Fruit fly (Drosophila melanogaster) whole organism, embryonic: ENCODE results near the gene CG8420.

Experiments used
- CG12744 ChIP-seq: fragments of 200-800 bp; sonication (Bioruptor generic); optimal IDR thresholded peaks from 2 replicates; lab custom pipeline; 2016; ENCODE audit warnings: missing biosample characterization, missing genetic modification characterization
- CG15073 ChIP-seq: fragments of 200-800 bp; sonication (Bioruptor generic); optimal IDR thresholded peaks from 2 replicates; lab custom pipeline; 2016; ENCODE audit warnings: missing biosample characterization, missing genetic modification characterization
- CG31224 ChIP-seq: fragments of 200-800 bp; sonication (Bioruptor generic); IDR thresholded peaks from 2 replicates; pipeline ENCODE4 v1.3.6; 2022; ENCODE audit warnings: missing biosample characterization, missing genetic modification characterization
- CG7839 ChIP-seq: fragments of 200-800 bp; sonication (Bioruptor generic); optimal IDR thresholded peaks from 3 replicates; lab custom pipeline; 2018; ENCODE audit warnings: missing biosample characterization, mild to moderate bottlenecking, missing genetic modification characterization, moderate library complexity
- CG8281 ChIP-seq: fragments of 200-800 bp; sonication (Bioruptor generic); optimal IDR thresholded peaks from 2 replicates; lab custom pipeline; 2018; ENCODE audit warnings: missing biosample characterization, mild to moderate bottlenecking, missing genetic modification characterization, moderate library complexity
- Oli ChIP-seq: fragments of 200-800 bp; sonication (Bioruptor generic); optimal IDR thresholded peaks from 2 replicates; lab custom pipeline; 2018; ENCODE audit warnings: missing biosample characterization, mild to moderate bottlenecking, missing genetic modification characterization, moderate library complexity
- fd96Cb ChIP-seq: fragments of 200-800 bp; sonication (Bioruptor generic); optimal IDR thresholded peaks from 2 replicates; lab custom pipeline; 2018; ENCODE audit warnings: missing biosample characterization, mild to moderate bottlenecking, missing genetic modification characterization, moderate library complexity
- otp ChIP-seq: fragments of 200-800 bp; sonication (Bioruptor generic); IDR thresholded peaks from 3 replicates; pipeline ENCODE4, ENCODE4 v1.3.6; 2022; ENCODE audit warnings: missing biosample characterization, missing genetic modification characterization

- TF ChIP-seq otp (GFP tag; lab: Robert Waterston, UW), result no peak
- TF ChIP-seq CG31224, result no peak
- no peak for TF ChIP-seq CG8281
- no peak for TF ChIP-seq fd96Cb (tag; lab: Kevin White, UChicago)
- TF ChIP-seq CG15073 (GFP tag; lab: Kevin White, UChicago), result no peak
- TF ChIP-seq CG12744 (GFP tag; lab: Kevin White, UChicago), result no peak
- TF ChIP-seq CG7839 (tag; lab: Kevin White, UChicago), result no peak
- TF ChIP-seq Oli (tag; lab: Kevin White, UChicago), result no peak
These were observed 12.1 kb downstream of the CG8420 start, which contains the start of the genes Ibf2 and Ibf1 for dm6 chr3R:9258252-9259225.
